Worm (Caenorhabditis elegans) whole organism, mixed stage, embryonic: Measurements from ENCODE around the gene tsen-2.

ENCODE experiments used
- M03D4.4 ChIP-seq: sonication (generic microtip); optimal IDR thresholded peaks from 2 replicates; lab custom pipeline; 2017; ENCODE audit warnings: mild to moderate bottlenecking, missing genetic modification characterization, missing compliant biosample characterization
- bed-3 ChIP-seq: fragments of 200-800 bp; sonication (Bioruptor generic); optimal IDR thresholded peaks from 3 replicates; lab custom pipeline; 2018; ENCODE audit warnings: mild to moderate bottlenecking, missing genetic modification characterization, moderate library complexity, missing compliant biosample characterization
- blmp-1 ChIP-seq: fragments of 150-350 bp; optimal IDR thresholded peaks from 2 replicates; lab custom pipeline; 2014; ENCODE audit warnings: missing biosample characterization, missing genetic modification characterization
- ceh-39 ChIP-seq: fragments of 150-350 bp; optimal IDR thresholded peaks from 2 replicates; lab custom pipeline; 2014; ENCODE audit warnings: missing biosample characterization, missing genetic modification characterization
- ceh-43 ChIP-seq: fragments of 200-800 bp; sonication (Bioruptor generic); optimal IDR thresholded peaks from 2 replicates; lab custom pipeline; 2018; ENCODE audit warnings: mild to moderate bottlenecking, missing genetic modification characterization, moderate library complexity, missing compliant biosample characterization
- ceh-83 ChIP-seq: fragments of 200-800 bp; sonication (Bioruptor generic); optimal IDR thresholded peaks from 2 replicates; lab custom pipeline; 2018; ENCODE audit warnings: mild to moderate bottlenecking, missing genetic modification characterization, missing compliant biosample characterization
- ces-1 ChIP-seq: fragments of 150-350 bp; optimal IDR thresholded peaks from 2 replicates; lab custom pipeline; 2014; ENCODE audit warnings: missing biosample characterization, missing genetic modification reagents, missing genetic modification characterization
- cnd-1 ChIP-seq: fragments of 200-800 bp; sonication (Bioruptor generic); optimal IDR thresholded peaks from 2 replicates; lab custom pipeline; 2018; ENCODE audit warnings: mild to moderate bottlenecking, missing genetic modification characterization, missing compliant biosample characterization
- drap-1 ChIP-seq: fragments of 200-800 bp; sonication (Bioruptor generic); optimal IDR thresholded peaks from 3 replicates; lab custom pipeline; 2018; ENCODE audit warnings: mild to moderate bottlenecking, missing genetic modification characterization, missing compliant biosample characterization
- elt-1 ChIP-seq: sonication (generic microtip); optimal IDR thresholded peaks from 2 replicates; lab custom pipeline; 2017; ENCODE audit warnings: missing genetic modification characterization, mild to moderate bottlenecking, missing compliant biosample characterization, antibody characterized with exemption, moderate library complexity, borderline replicate concordance; ENCODE audit not compliant: insufficient read depth
- elt-3 ChIP-seq: fragments of 150-350 bp; optimal IDR thresholded peaks from 2 replicates; lab custom pipeline; 2014; ENCODE audit warnings: missing biosample characterization, missing genetic modification characterization
- flh-1 ChIP-seq: fragments of 200-800 bp; sonication (Bioruptor generic); optimal IDR thresholded peaks from 2 replicates; lab custom pipeline; 2018; ENCODE audit warnings: mild to moderate bottlenecking, missing genetic modification characterization, moderate library complexity, missing compliant biosample characterization
- ham-2 ChIP-seq: fragments of 200-800 bp; sonication (Bioruptor generic); optimal IDR thresholded peaks from 2 replicates; lab custom pipeline; 2018; ENCODE audit warnings: mild to moderate bottlenecking, missing genetic modification characterization, missing compliant biosample characterization
- hlh-1 ChIP-seq: fragments of 150-350 bp; optimal IDR thresholded peaks from 2 replicates; lab custom pipeline; 2014; ENCODE audit warnings: missing biosample characterization, missing genetic modification reagents, missing genetic modification characterization
- lin-13 ChIP-seq: fragments of 150-350 bp; optimal IDR thresholded peaks from 2 replicates; lab custom pipeline; 2014; ENCODE audit warnings: missing biosample characterization, missing genetic modification characterization
- lin-32 ChIP-seq: fragments of 200-800 bp; sonication (Bioruptor generic); optimal IDR thresholded peaks from 2 replicates; lab custom pipeline; 2018; ENCODE audit warnings: mild to moderate bottlenecking, missing genetic modification characterization, missing compliant biosample characterization
- lsy-2 ChIP-seq: fragments of 150-350 bp; optimal IDR thresholded peaks from 2 replicates; lab custom pipeline; 2014; ENCODE audit warnings: missing biosample characterization, missing genetic modification characterization
- mab-5 ChIP-seq: fragments of 150-350 bp; optimal IDR thresholded peaks from 2 replicates; lab custom pipeline; 2014; ENCODE audit warnings: missing biosample characterization, missing genetic modification characterization
- mep-1 ChIP-seq: fragments of 150-350 bp; optimal IDR thresholded peaks from 2 replicates; lab custom pipeline; 2017; ENCODE audit warnings: missing biosample characterization, missing genetic modification reagents, missing genetic modification characterization, inconsistent platforms
- mls-2 ChIP-seq: sonication (generic microtip); optimal IDR thresholded peaks from 2 replicates; lab custom pipeline; 2016; ENCODE audit warnings: mild to moderate bottlenecking, missing genetic modification characterization, moderate library complexity, missing compliant biosample characterization
- nhr-12 ChIP-seq: fragments of 150-350 bp; optimal IDR thresholded peaks from 2 replicates; lab custom pipeline; 2014; ENCODE audit warnings: missing biosample characterization, missing genetic modification characterization
- nhr-2 ChIP-seq: fragments of 150-350 bp; optimal IDR thresholded peaks from 2 replicates; lab custom pipeline; 2014; ENCODE audit warnings: missing biosample characterization, missing genetic modification characterization
- nhr-237 ChIP-seq: fragments of 150-350 bp; optimal IDR thresholded peaks from 2 replicates; lab custom pipeline; 2014; ENCODE audit warnings: missing biosample characterization, missing genetic modification characterization
- nhr-28 ChIP-seq: fragments of 150-350 bp; optimal IDR thresholded peaks from 2 replicates; lab custom pipeline; 2014; ENCODE audit warnings: missing biosample characterization, missing genetic modification characterization
- nhr-76 ChIP-seq: sonication (generic microtip); optimal IDR thresholded peaks from 2 replicates; lab custom pipeline; 2017; ENCODE audit warnings: missing biosample characterization, missing genetic modification characterization
- pha-4 ChIP-seq: fragments of 150-350 bp; optimal IDR thresholded peaks from 2 replicates; lab custom pipeline; 2018; ENCODE audit warnings: missing biosample characterization, missing genetic modification reagents, missing genetic modification characterization
- sem-2 ChIP-seq: fragments of 200-800 bp; sonication (Bioruptor generic); optimal IDR thresholded peaks from 2 replicates; lab custom pipeline; 2018; ENCODE audit warnings: mild to moderate bottlenecking, missing genetic modification characterization, missing compliant biosample characterization
- snpc-4 ChIP-seq: fragments of 150-350 bp; optimal IDR thresholded peaks from 2 replicates; lab custom pipeline; 2014; ENCODE audit warnings: missing biosample characterization, missing genetic modification characterization
- sptf-1 ChIP-seq: sonication (generic microtip); optimal IDR thresholded peaks from 2 replicates; lab custom pipeline; 2017; ENCODE audit warnings: mild to moderate bottlenecking, missing genetic modification characterization, moderate library complexity, missing compliant biosample characterization
- tbx-8 ChIP-seq: fragments of 200-800 bp; sonication (Bioruptor generic); optimal IDR thresholded peaks from 2 replicates; lab custom pipeline; 2018; ENCODE audit warnings: mild to moderate bottlenecking, missing genetic modification characterization, moderate library complexity, missing compliant biosample characterization
- unc-120 ChIP-seq: sonication (generic microtip); optimal IDR thresholded peaks from 2 replicates; lab custom pipeline; 2017; ENCODE audit warnings: missing genetic modification characterization, missing compliant biosample characterization; ENCODE audit not compliant: poor library complexity, severe bottlenecking
- unc-39 ChIP-seq: fragments of 150-350 bp; optimal IDR thresholded peaks from 2 replicates; lab custom pipeline; 2014; ENCODE audit warnings: missing biosample characterization, missing genetic modification characterization
- unc-62 ChIP-seq: fragments of 150-350 bp; optimal IDR thresholded peaks from 2 replicates; lab custom pipeline; 2014; ENCODE audit warnings: missing biosample characterization, missing genetic modification reagents, missing genetic modification characterization
- zip-8 ChIP-seq: fragments of 150-350 bp; optimal IDR thresholded peaks from 2 replicates; lab custom pipeline; 2014; ENCODE audit warnings: missing biosample characterization, missing genetic modification characterization
- ztf-11 ChIP-seq: fragments of 150-350 bp; optimal IDR thresholded peaks from 2 replicates; lab custom pipeline; 2014; ENCODE audit warnings: missing biosample characterization, missing genetic modification characterization

tsen-2 gene

ce11 chrIII:11920187-11920785 is 22.2 kb upstream of the tsen-2 start, which contains the start of the genes ccf-1 and trap-4:
Gene ccf-1 (minus strand): TSS chrIII:11920237.
Gene trap-4 (plus strand): TSS chrIII:11920735.
- peak; percentile 13 for TF ChIP-seq hlh-1 (tag; lab: Kevin White, UChicago)
- TF ChIP-seq ceh-83: no peak
- TF ChIP-seq pha-4 (tag; lab: Kevin White, UChicago): peak; percentile 29
- no peak for TF ChIP-seq nhr-28 (tag; lab: Kevin White, UChicago)
- TF ChIP-seq unc-62 (GFP tag; lab: Kevin White, UChicago): no peak
- no peak for TF ChIP-seq ztf-11 (tag; lab: Kevin White, UChicago)
- no peak for TF ChIP-seq mab-5
- no peak for TF ChIP-seq sem-2 (GFP tag; lab: Kevin White, UChicago)
- TF ChIP-seq lin-32 (GFP tag; lab: Kevin White, UChicago): no peak
- TF ChIP-seq drap-1 (GFP tag; lab: Kevin White, UChicago): no peak
- no peak for TF ChIP-seq tbx-8 (GFP tag; lab: Kevin White, UChicago)
- TF ChIP-seq ham-2 (GFP tag; lab: Kevin White, UChicago): no peak
- TF ChIP-seq elt-3: no peak
- no peak for TF ChIP-seq zip-8
- peak; percentile 33 for TF ChIP-seq lin-13 (tag; lab: Kevin White, UChicago)
- no peak for TF ChIP-seq snpc-4 (tag; lab: Kevin White, UChicago)
- TF ChIP-seq nhr-76 (tag; lab: Kevin White, UChicago): no peak
- TF ChIP-seq lsy-2 (tag; lab: Kevin White, UChicago): peak; percentile 30
- no peak for TF ChIP-seq nhr-2 (tag; lab: Kevin White, UChicago)
- peak; percentile 36 for TF ChIP-seq mep-1 (tag; lab: Kevin White, UChicago)
- TF ChIP-seq sptf-1 (tag; lab: Kevin White, UChicago): no peak
- TF ChIP-seq unc-39 (tag; lab: Kevin White, UChicago): no peak
- TF ChIP-seq ceh-39 (tag; lab: Kevin White, UChicago): peak; percentile 27
- no peak for TF ChIP-seq mls-2 (tag; lab: Kevin White, UChicago)
- TF ChIP-seq nhr-12 (tag; lab: Kevin White, UChicago): no peak
- peak; percentile 30 for TF ChIP-seq blmp-1 (tag; lab: Kevin White, UChicago)
- no peak for TF ChIP-seq M03D4.4 (tag; lab: Kevin White, UChicago)
- no peak for TF ChIP-seq ceh-43
- TF ChIP-seq ces-1 (GFP tag; lab: Kevin White, UChicago): peak; percentile 37
- no peak for TF ChIP-seq bed-3 (GFP tag; lab: Kevin White, UChicago)
- TF ChIP-seq nhr-237 (tag; lab: Kevin White, UChicago): no peak
- no peak for TF ChIP-seq flh-1
- no peak for TF ChIP-seq cnd-1 (tag; lab: Kevin White, UChicago)
- TF ChIP-seq unc-120 (tag; lab: Kevin White, UChicago): peak; percentile 36
- no peak for TF ChIP-seq elt-1 (tag; lab: Kevin White, UChicago)

DNA sequence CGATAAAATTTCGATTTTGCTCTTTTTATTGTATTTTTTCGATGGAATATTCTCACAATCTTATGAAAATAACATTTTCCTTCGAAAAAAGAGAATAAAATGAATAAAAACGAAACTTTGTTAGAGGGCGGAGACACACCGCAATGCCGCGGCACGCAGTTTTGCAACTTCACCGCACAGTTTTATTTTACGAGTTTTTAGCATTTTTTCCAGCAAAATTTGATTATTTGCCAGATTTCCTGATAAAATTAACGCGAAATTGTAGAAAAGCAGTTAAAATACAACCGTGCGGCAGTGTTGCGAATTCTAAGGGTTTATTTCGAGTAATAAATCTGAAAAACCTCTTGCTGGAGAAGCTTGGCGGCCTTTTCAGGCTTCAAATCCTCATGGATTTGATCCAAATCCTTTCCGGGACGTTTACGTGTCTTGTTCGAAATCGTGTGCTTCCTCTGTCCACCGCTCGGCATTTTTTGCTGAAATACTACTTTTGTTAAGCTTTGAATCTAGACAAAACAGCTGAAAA is 20.2 kb upstream of the tsen-2 start, which contains the start of gene znf-593:
TSS of gene znf-593 (minus strand) at position 473 of the 523 bp plus-strand sequence.
- TF ChIP-seq tbx-8 (GFP tag; lab: Kevin White, UChicago) (no peak), lin-13 (tag; lab: Kevin White, UChicago) (peak; percentile 6), cnd-1 (tag; lab: Kevin White, UChicago) (peak; percentile 29), mab-5 (no peak), flh-1 (no peak), nhr-12 (tag; lab: Kevin White, UChicago) (no peak), unc-120 (tag; lab: Kevin White, UChicago) (peak; percentile 12), mls-2 (tag; lab: Kevin White, UChicago) (no peak), ham-2 (GFP tag; lab: Kevin White, UChicago) (no peak), ces-1 (GFP tag; lab: Kevin White, UChicago) (no peak), bed-3 (GFP tag; lab: Kevin White, UChicago) (no peak), elt-3 (no peak), drap-1 (GFP tag; lab: Kevin White, UChicago) (no peak), M03D4.4 (tag; lab: Kevin White, UChicago) (peak; percentile 7), ceh-39 (tag; lab: Kevin White, UChicago) (no peak), nhr-76 (tag; lab: Kevin White, UChicago) (no peak), ztf-11 (tag; lab: Kevin White, UChicago) (no peak), zip-8 (no peak), blmp-1 (tag; lab: Kevin White, UChicago) (no peak), lsy-2 (tag; lab: Kevin White, UChicago) (no peak), snpc-4 (tag; lab: Kevin White, UChicago) (no peak), mep-1 (tag; lab: Kevin White, UChicago) (no peak), sem-2 (GFP tag; lab: Kevin White, UChicago) (no peak), hlh-1 (tag; lab: Kevin White, UChicago) (no peak), nhr-237 (tag; lab: Kevin White, UChicago) (no peak), pha-4 (tag; lab: Kevin White, UChicago) (no peak), nhr-28 (tag; lab: Kevin White, UChicago) (no peak), nhr-2 (tag; lab: Kevin White, UChicago) (no peak), sptf-1 (tag; lab: Kevin White, UChicago) (peak; percentile 56), elt-1 (tag; lab: Kevin White, UChicago) (no peak), unc-39 (tag; lab: Kevin White, UChicago) (no peak), lin-32 (GFP tag; lab: Kevin White, UChicago) (no peak), ceh-43 (no peak), ceh-83 (peak; percentile 58), unc-62 (GFP tag; lab: Kevin White, UChicago) (no peak)
- TF ChIP-seq, all 35 proteins: peak for 6
